Fruit fly (Drosophila melanogaster) whole organism, embryonic: ENCODE results near the gene eIF3l.

Experiments used
- Abd-B ChIP-seq: fragments of 200-800 bp; sonication (Bioruptor generic); optimal IDR thresholded peaks from 2 replicates; lab custom pipeline; 2018; ENCODE audit warnings: missing biosample characterization, mild to moderate bottlenecking, missing genetic modification characterization, moderate library complexity
- Antp ChIP-seq: fragments of 200-800 bp; sonication (Bioruptor generic); optimal IDR thresholded peaks from 3 replicates; lab custom pipeline; 2016; ENCODE audit warnings: missing biosample characterization, missing genetic modification characterization
- B-H2 ChIP-seq: fragments of 200-800 bp; sonication (Bioruptor generic); optimal IDR thresholded peaks from 2 replicates; lab custom pipeline; 2018; ENCODE audit warnings: missing biosample characterization, mild to moderate bottlenecking, missing genetic modification characterization
- Bteb2 ChIP-seq: fragments of 200-800 bp; sonication (Bioruptor generic); optimal IDR thresholded peaks from 2 replicates; lab custom pipeline; 2016; ENCODE audit warnings: missing biosample characterization, missing genetic modification characterization
- CG10147 ChIP-seq: fragments of 200-800 bp; sonication (Bioruptor generic); optimal IDR thresholded peaks from 2 replicates; lab custom pipeline; 2019; ENCODE audit warnings: missing biosample characterization, mild to moderate bottlenecking, missing genetic modification characterization, moderate library complexity
- CG10959 ChIP-seq: fragments of 200-800 bp; sonication (Bioruptor generic); IDR thresholded peaks from 2 replicates; pipeline ENCODE4 v1.3.6; 2022; ENCODE audit warnings: missing biosample characterization, missing genetic modification characterization
- CG11085 ChIP-seq: fragments of 200-800 bp; sonication (Bioruptor generic); IDR thresholded peaks from 2 replicates; pipeline ENCODE4 v1.3.6; 2022; ENCODE audit warnings: missing biosample characterization, missing genetic modification characterization
- CG12299 ChIP-seq: fragments of 200-800 bp; sonication (Bioruptor generic); optimal IDR thresholded peaks from 2 replicates; lab custom pipeline; 2018; ENCODE audit warnings: missing biosample characterization, mild to moderate bottlenecking, missing genetic modification characterization
- CG15514 ChIP-seq: fragments of 200-800 bp; sonication (Bioruptor generic); optimal IDR thresholded peaks from 3 replicates; lab custom pipeline; 2017; ENCODE audit warnings: missing biosample characterization, missing genetic modification characterization, mild to moderate bottlenecking, moderate library complexity, missing genetic modification reagents
- CG17328 ChIP-seq: fragments of 200-800 bp; sonication (Bioruptor generic); IDR thresholded peaks from 2 replicates; pipeline ENCODE4 v1.3.6; 2022; ENCODE audit warnings: missing biosample characterization, missing genetic modification characterization
- CG17612 ChIP-seq: fragments of 200-800 bp; sonication (Bioruptor generic); IDR thresholded peaks from 2 replicates; pipeline ENCODE4 v1.3.6; 2022; ENCODE audit warnings: missing biosample characterization, missing genetic modification characterization
- CG17802 ChIP-seq: fragments of 200-800 bp; sonication (Bioruptor generic); optimal IDR thresholded peaks from 2 replicates; lab custom pipeline; 2018; ENCODE audit warnings: missing biosample characterization, mild to moderate bottlenecking, missing genetic modification characterization, moderate library complexity
- CG18476 ChIP-seq: fragments of 200-800 bp; sonication (Bioruptor generic); optimal IDR thresholded peaks from 2 replicates; lab custom pipeline; 2016; ENCODE audit warnings: missing biosample characterization, mild to moderate bottlenecking, missing genetic modification characterization
- CG4820 ChIP-seq: fragments of 200-800 bp; sonication (Bioruptor generic); optimal IDR thresholded peaks from 3 replicates; lab custom pipeline; 2016; ENCODE audit warnings: missing biosample characterization, missing genetic modification characterization
- CG6272 ChIP-seq: fragments of 200-800 bp; sonication (Bioruptor generic); IDR thresholded peaks from 2 replicates; pipeline ENCODE4 v1.3.6; 2022; ENCODE audit warnings: missing biosample characterization, missing genetic modification characterization
- CG6654 ChIP-seq: fragments of 200-800 bp; sonication (Bioruptor generic); optimal IDR thresholded peaks from 2 replicates; lab custom pipeline; 2017; ENCODE audit warnings: missing biosample characterization, mild to moderate bottlenecking, missing genetic modification characterization
- CG7786 ChIP-seq: fragments of 200-800 bp; sonication (Bioruptor generic); optimal IDR thresholded peaks from 2 replicates; lab custom pipeline; 2016; ENCODE audit warnings: missing biosample characterization, missing genetic modification characterization
- CG8765 ChIP-seq: fragments of 200-800 bp; sonication (Bioruptor generic); IDR thresholded peaks from 2 replicates; pipeline ENCODE4 v1.3.6; 2022; ENCODE audit warnings: missing biosample characterization, missing genetic modification characterization
- Camta ChIP-seq: fragments of 200-800 bp; sonication (Bioruptor generic); optimal IDR thresholded peaks from 2 replicates; lab custom pipeline; 2016; ENCODE audit warnings: missing biosample characterization, missing genetic modification characterization
- D19B ChIP-seq: fragments of 200-800 bp; sonication (Bioruptor generic); optimal IDR thresholded peaks from 2 replicates; lab custom pipeline; 2017; ENCODE audit warnings: missing biosample characterization, mild to moderate bottlenecking, missing genetic modification characterization
- Doc3 ChIP-seq: fragments of 200-800 bp; sonication (Bioruptor generic); IDR thresholded peaks from 3 replicates; pipeline ENCODE4 v1.3.6; 2022; ENCODE audit warnings: missing biosample characterization, missing genetic modification characterization; ENCODE audit not compliant: partially characterized antibody
- Dref ChIP-seq: fragments of 200-800 bp; sonication (Bioruptor generic); IDR thresholded peaks from 2 replicates; pipeline ENCODE4 v1.3.6; 2022; ENCODE audit warnings: missing biosample characterization, missing genetic modification characterization
- Elba2 ChIP-seq: fragments of 200-800 bp; sonication (Bioruptor generic); optimal IDR thresholded peaks from 3 replicates; lab custom pipeline; 2016; ENCODE audit warnings: missing biosample characterization, missing genetic modification characterization
- Ets65A ChIP-seq: fragments of 200-800 bp; sonication (Bioruptor generic); peaks from one replicate; lab custom pipeline; 2016; ENCODE audit warnings: missing biosample characterization, missing genetic modification characterization
- Gsc ChIP-seq: fragments of 200-800 bp; sonication (Bioruptor generic); IDR thresholded peaks from 2 replicates; pipeline ENCODE4 v1.3.6; 2022; ENCODE audit warnings: missing biosample characterization, missing genetic modification characterization
- Hsf ChIP-seq: fragments of 200-800 bp; sonication (Bioruptor generic); optimal IDR thresholded peaks from 3 replicates; lab custom pipeline; 2016; ENCODE audit warnings: missing biosample characterization, missing genetic modification characterization
- Kr ChIP-seq: fragments of 200-800 bp; sonication (Bioruptor generic); optimal IDR thresholded peaks from 2 replicates; lab custom pipeline; 2017; ENCODE audit warnings: missing biosample characterization, mild to moderate bottlenecking, missing genetic modification characterization
- Med ChIP-seq: fragments of 200-800 bp; sonication (Bioruptor generic); peaks from one replicate; lab custom pipeline; 2016; ENCODE audit warnings: missing biosample characterization, missing genetic modification characterization, mild to moderate bottlenecking, inconsistent platforms, moderate library complexity
- Mrtf ChIP-seq: fragments of 200-800 bp; sonication (Bioruptor generic); IDR thresholded peaks from 3 replicates; pipeline ENCODE4 v1.3.6; 2022; ENCODE audit warnings: missing biosample characterization, missing genetic modification characterization
- NC2β ChIP-seq: fragments of 200-800 bp; sonication (Bioruptor generic); optimal IDR thresholded peaks from 2 replicates; lab custom pipeline; 2016; ENCODE audit warnings: missing biosample characterization, missing genetic modification characterization
- Optix ChIP-seq: fragments of 200-800 bp; sonication (Bioruptor generic); IDR thresholded peaks from 3 replicates; pipeline ENCODE4 v1.3.6; 2022; ENCODE audit warnings: missing biosample characterization, missing genetic modification characterization
- Xbp1 ChIP-seq: fragments of 200-800 bp; sonication (Bioruptor generic); optimal IDR thresholded peaks from 3 replicates; lab custom pipeline; 2016; ENCODE audit warnings: missing biosample characterization, mild to moderate bottlenecking, missing genetic modification characterization
- cad ChIP-seq: fragments of >200 bp; optimal IDR thresholded peaks from 2 replicates; lab custom pipeline; 2017; ENCODE audit warnings: missing biosample characterization, missing genetic modification characterization
- cg ChIP-seq: fragments of 200-800 bp; sonication (Bioruptor generic); optimal IDR thresholded peaks from 3 replicates; lab custom pipeline; 2019; ENCODE audit warnings: missing biosample characterization, mild to moderate bottlenecking, missing genetic modification characterization, moderate library complexity
- da ChIP-seq: fragments of 200-800 bp; sonication (Bioruptor generic); optimal IDR thresholded peaks from 2 replicates; lab custom pipeline; 2016; ENCODE audit warnings: missing biosample characterization, missing genetic modification characterization
- danr ChIP-seq: fragments of 200-800 bp; sonication (Bioruptor generic); IDR thresholded peaks from 2 replicates; pipeline ENCODE4 v1.3.6; 2022; ENCODE audit warnings: missing biosample characterization, missing genetic modification characterization
- dati ChIP-seq: fragments of 200-800 bp; sonication (Bioruptor generic); IDR thresholded peaks from 2 replicates; pipeline ENCODE4 v1.3.6; 2022; ENCODE audit warnings: missing biosample characterization, missing genetic modification characterization
- dmrt11E ChIP-seq: fragments of 200-800 bp; sonication (Bioruptor generic); optimal IDR thresholded peaks from 3 replicates; lab custom pipeline; 2018; ENCODE audit warnings: missing biosample characterization, mild to moderate bottlenecking, missing genetic modification characterization, moderate library complexity
- eve ChIP-seq, 2 experiments: fragments of >200 bp; optimal IDR thresholded peaks; 2 replicates each; lab custom pipeline; 2017; ENCODE audit warnings: missing biosample characterization in 2 of 2, missing genetic modification characterization in 2 of 2
- fd3F ChIP-seq: fragments of 200-800 bp; sonication (Bioruptor generic); optimal IDR thresholded peaks from 2 replicates; lab custom pipeline; 2018; ENCODE audit warnings: missing biosample characterization, mild to moderate bottlenecking, missing genetic modification characterization, moderate library complexity
- fru ChIP-seq: fragments of >200 bp; optimal IDR thresholded peaks from 2 replicates; lab custom pipeline; 2017
- gro ChIP-seq: fragments of 200-800 bp; sonication (Bioruptor generic); optimal IDR thresholded peaks from 2 replicates; lab custom pipeline; 2016; ENCODE audit warnings: missing biosample characterization, missing genetic modification characterization
- hth ChIP-seq: fragments of >200 bp; optimal IDR thresholded peaks from 2 replicates; lab custom pipeline; 2017; ENCODE audit warnings: inconsistent platforms
- knrl ChIP-seq: fragments of 200-800 bp; sonication (Bioruptor generic); IDR thresholded peaks from 3 replicates; pipeline ENCODE4 v1.3.6; 2022; ENCODE audit warnings: missing biosample characterization, missing genetic modification characterization; ENCODE audit not compliant: partially characterized antibody
- odd ChIP-seq: fragments of 200-800 bp; sonication (Bioruptor generic); optimal IDR thresholded peaks from 2 replicates; lab custom pipeline; 2017; ENCODE audit warnings: missing biosample characterization, mild to moderate bottlenecking, missing genetic modification characterization
- pita ChIP-seq: fragments of 200-800 bp; sonication (Bioruptor generic); optimal IDR thresholded peaks from 2 replicates; lab custom pipeline; 2017; ENCODE audit warnings: missing biosample characterization, mild to moderate bottlenecking, missing genetic modification characterization
- sc ChIP-seq, 3 experiments: fragments of >200 bp in 2 of 3; fragments of 200-800 bp in 1 of 3; sonication (Bioruptor generic) in 1 of 3; optimal IDR thresholded peaks; 2 replicates in 2 of 3; 3 replicates in 1 of 3; lab custom pipeline; 2017; ENCODE audit warnings: mild to moderate bottlenecking in 1 of 3, missing biosample characterization in 1 of 3, missing genetic modification characterization in 1 of 3, missing genetic modification reagents in 1 of 3
- shn ChIP-seq: fragments of 200-800 bp; sonication (Bioruptor generic); optimal IDR thresholded peaks from 3 replicates; lab custom pipeline; 2016; ENCODE audit warnings: missing biosample characterization, missing genetic modification characterization
- sisA ChIP-seq: fragments of 200-800 bp; sonication (Bioruptor generic); IDR thresholded peaks from 2 replicates; pipeline ENCODE4 v1.3.6; 2022; ENCODE audit warnings: missing biosample characterization, missing genetic modification characterization
- stc ChIP-seq: fragments of 200-800 bp; sonication (Bioruptor generic); IDR thresholded peaks from 2 replicates; pipeline ENCODE4 v1.3.6; 2022; ENCODE audit warnings: missing biosample characterization, missing genetic modification characterization
- vnd ChIP-seq: fragments of 200-800 bp; sonication (Bioruptor generic); IDR thresholded peaks from 3 replicates; pipeline ENCODE4 v1.3.6; 2022; ENCODE audit warnings: missing biosample characterization, missing genetic modification characterization; ENCODE audit not compliant: partially characterized antibody
- z ChIP-seq: fragments of 200-800 bp; sonication (Bioruptor generic); IDR thresholded peaks from 3 replicates; pipeline ENCODE4 v1.3.6; 2022; ENCODE audit warnings: missing biosample characterization, missing genetic modification characterization
- zen ChIP-seq: fragments of 200-800 bp; sonication (Bioruptor generic); optimal IDR thresholded peaks from 3 replicates; lab custom pipeline; 2018; ENCODE audit warnings: missing biosample characterization, mild to moderate bottlenecking, missing genetic modification characterization, moderate library complexity

eIF3l gene

dm6 chr3L:12136630-12137029 lies 9.3 kb downstream of the eIF3l start, which contains the start of the genes CG5645 and Atg12 (continued):
- no peak for TF ChIP-seq cg (GFP tag; lab: Kevin White, UChicago)
- no peak for TF ChIP-seq CG7786 (GFP tag; lab: Kevin White, UChicago)
- TF ChIP-seq Ets65A (GFP tag; lab: Kevin White, UChicago) = no peak
- TF ChIP-seq hth (lab: Kevin White, UChicago) = no peak
- TF ChIP-seq CG12299 (tag; lab: Kevin White, UChicago) = peak; percentile 60
- TF ChIP-seq CG4820 (GFP tag; lab: Kevin White, UChicago) = peak; percentile 60
- no peak for TF ChIP-seq dati (GFP tag; lab: Robert Waterston, UW)
- no peak for TF ChIP-seq Optix (GFP tag; lab: Robert Waterston, UW)
- no peak for TF ChIP-seq CG17802
- TF ChIP-seq Kr = no peak
- no peak for TF ChIP-seq sc (optimal IDR thresholded peaks at IDR 0.05; lab: Kevin White, UChicago)
- TF ChIP-seq sc (GFP tag; optimal IDR thresholded peaks at IDR 0.05; lab: Kevin White, UChicago) = no peak
- no peak for TF ChIP-seq eve (GFP tag; optimal IDR thresholded peaks at IDR 0.05; lab: Kevin White, UChicago)
- no peak for TF ChIP-seq z (GFP tag; lab: Robert Waterston, UW)
- peak; percentile 10 for TF ChIP-seq CG10147
- peak; percentile 26 for TF ChIP-seq zen (tag; lab: Kevin White, UChicago)
- TF ChIP-seq Dref (GFP tag; lab: Robert Waterston, UW) = peak; percentile 61
- no peak for TF ChIP-seq gro (GFP tag; lab: Kevin White, UChicago)
- peak; percentile 74 for TF ChIP-seq vnd (GFP tag; lab: Robert Waterston, UW)
- TF ChIP-seq Doc3 = peak; percentile 88
- TF ChIP-seq B-H2 = peak; percentile 54
- TF ChIP-seq shn (GFP tag; lab: Kevin White, UChicago) = no peak
- no peak for TF ChIP-seq cad
- no peak for TF ChIP-seq Mrtf
- no peak for TF ChIP-seq pita (GFP tag; lab: Kevin White, UChicago)
- peak; percentile 10 for TF ChIP-seq Xbp1 (GFP tag; lab: Kevin White, UChicago)
- peak; percentile 84 for TF ChIP-seq knrl
- TF ChIP-seq Med (GFP tag; lab: Kevin White, UChicago) = no peak
- TF ChIP-seq fru = no peak
- no peak for TF ChIP-seq CG8765 (GFP tag; lab: Robert Waterston, UW)
- peak; percentile 40 for TF ChIP-seq dmrt11E (tag; lab: Kevin White, UChicago)
- peak; percentile 8 for TF ChIP-seq fd3F (GFP tag; lab: Kevin White, UChicago)
- peak; percentile 61 for TF ChIP-seq CG18476
- peak; percentile 4 for TF ChIP-seq Hsf (GFP tag; lab: Kevin White, UChicago)
- no peak for TF ChIP-seq CG17328 (GFP tag; lab: Robert Waterston, UW)
- TF ChIP-seq CG11085 = no peak
- no peak for TF ChIP-seq Gsc (GFP tag; lab: Robert Waterston, UW)
- no peak for TF ChIP-seq CG6272
- no peak for TF ChIP-seq stc
- no peak for TF ChIP-seq Antp (GFP tag; lab: Kevin White, UChicago)
- TF ChIP-seq Elba2 (GFP tag; lab: Kevin White, UChicago) = no peak
- no peak for TF ChIP-seq Bteb2
- TF ChIP-seq sisA = peak; percentile 41; the same call in 1 of the 2 replicates
- TF ChIP-seq NC2β (GFP tag; lab: Kevin White, UChicago) = no peak
- no peak for TF ChIP-seq danr (GFP tag; lab: Robert Waterston, UW)
- TF ChIP-seq da (GFP tag; lab: Kevin White, UChicago) = no peak
- peak; percentile 70 for TF ChIP-seq Abd-B (GFP tag; lab: Kevin White, UChicago)
- peak; percentile 73 for TF ChIP-seq CG15514
- no peak for TF ChIP-seq odd (GFP tag; lab: Kevin White, UChicago)
- TF ChIP-seq Camta = no peak
- no peak for TF ChIP-seq CG17612
- TF ChIP-seq CG6654 (GFP tag; lab: Kevin White, UChicago) = no peak
- TF ChIP-seq CG10959 (GFP tag; lab: Robert Waterston, UW) = no peak
- TF ChIP-seq D19B (GFP tag; lab: Kevin White, UChicago) = no peak
